Worm (Caenorhabditis elegans): ENCODE measurements around the gene npp-20.

Gene npp-20

DNA sequence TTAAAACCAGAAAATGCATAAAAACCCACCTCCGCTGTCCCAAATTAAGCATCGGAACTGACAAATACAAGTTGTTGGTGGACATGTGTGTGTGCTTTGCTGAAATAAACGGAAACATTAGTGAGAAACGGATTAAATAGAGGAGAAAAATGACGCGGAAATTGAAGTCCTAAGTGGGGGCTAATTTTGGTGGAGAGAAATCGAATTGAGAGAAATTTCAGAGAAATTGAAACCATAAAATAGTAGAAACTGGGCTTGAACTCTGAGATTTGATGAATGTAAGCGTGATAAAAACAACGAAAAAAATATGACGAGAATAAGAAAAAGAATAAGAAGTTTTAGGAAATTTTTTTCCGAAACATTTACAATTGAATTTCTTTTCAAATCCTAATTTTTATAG lies 20.8 kb downstream of the npp-20 start, which contains the start of gene Y77E11A.12:
Y77E11A.12 (minus strand) TSS at position 101 of the 400 bp plus-strand sequence.
- no peak for TF ChIP-seq F26F4.8 (GFP tag; conservative IDR thresholded peaks at IDR 0.05)
- TF ChIP-seq vab-7 (GFP tag; IDR thresholded peaks at IDR 0.05), result no peak
- no peak for TF ChIP-seq F10B5.3 (tag; optimal IDR thresholded peaks at IDR 0.05)
- TF ChIP-seq Y105C5A.15 (GFP tag; IDR thresholded peaks at IDR 0.05), result no peak
- peak; percentile 9 for TF ChIP-seq aha-1 (tag)

DNA sequence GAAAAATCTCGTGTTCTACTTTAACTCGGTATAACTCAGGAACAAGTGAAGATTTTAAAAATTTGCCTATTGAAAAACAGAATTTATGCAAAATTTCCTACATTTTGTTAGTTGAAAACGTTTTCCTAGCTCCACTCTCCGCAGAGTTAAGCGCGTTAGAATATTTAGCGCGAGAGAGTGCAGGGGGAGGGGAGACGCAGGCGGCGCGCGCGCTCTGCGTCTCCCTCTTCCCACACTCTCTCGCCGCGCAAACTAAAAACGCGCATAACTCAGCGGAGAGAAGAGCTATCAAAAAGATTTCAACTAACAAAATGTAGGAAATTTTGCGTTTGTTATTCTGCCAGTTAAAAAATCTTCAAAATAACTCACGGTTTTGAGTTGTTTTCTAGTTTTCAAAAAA lies 23.7 kb downstream of the npp-20 start:
- TF ChIP-seq nhr-41 (GFP tag; IDR thresholded peaks at IDR 0.05) (no peak), zip-2 (tag; optimal IDR thresholded peaks at IDR 0.05) (no peak), set-16 (GFP tag; IDR thresholded peaks at IDR 0.05) (peak; percentile 36; the same call in 1 of the 2 replicates), nhr-6 (tag; optimal IDR thresholded peaks at IDR 0.05) (no peak), F37D6.2 (tag; optimal IDR thresholded peaks at IDR 0.05) (no peak)

DNA sequence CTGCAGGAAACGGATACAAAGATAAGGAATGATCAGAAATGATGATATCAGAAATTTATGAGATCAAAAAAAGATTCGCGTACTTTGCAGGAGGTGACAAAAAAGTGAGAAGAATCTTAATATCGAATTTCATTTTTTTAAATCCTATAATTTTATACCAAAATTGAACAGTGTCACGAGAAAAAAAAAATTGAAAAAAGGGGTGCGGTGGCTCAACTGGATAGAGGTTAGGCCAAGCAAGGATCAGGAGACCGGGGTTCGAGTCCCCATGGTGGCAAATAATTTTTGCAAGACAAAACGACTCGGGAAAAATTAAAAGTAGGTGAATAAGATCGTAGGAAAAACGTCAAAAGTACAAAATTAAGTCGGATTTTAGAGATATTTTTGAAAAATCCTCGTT lies 25.5 kb downstream of the npp-20 start:
- no peak for TF ChIP-seq arid-1 (GFP tag; conservative IDR thresholded peaks at IDR 0.05)
- no peak for TF ChIP-seq snpc-4 (tag; optimal IDR thresholded peaks at IDR 0.05)
- 0 out of 2 replicates have a peak, but pooled peaks have one; percentile 14 for TF ChIP-seq Y48G9A.11 (GFP tag; IDR thresholded peaks at IDR 0.05)
- TF ChIP-seq zip-2 (tag; optimal IDR thresholded peaks at IDR 0.05), result no peak
- TF ChIP-seq pqm-1 (tag; optimal IDR thresholded peaks at IDR 0.05), result no peak
- TF ChIP-seq ceh-44 (GFP tag; IDR thresholded peaks at IDR 0.05), result no peak
- TF ChIP-seq saeg-2 (GFP tag; IDR thresholded peaks at IDR 0.05), result no peak
- no peak for TF ChIP-seq mdt-29 (GFP tag; IDR thresholded peaks at IDR 0.05)
- no peak for TF ChIP-seq mes-2 (tag; optimal IDR thresholded peaks at IDR 0.05; ENCODE audit: poor library complexity, severe bottlenecking)
- TF ChIP-seq nhr-28 (tag; optimal IDR thresholded peaks at IDR 0.05), result peak; percentile 72
- TF ChIP-seq vab-7 (GFP tag; IDR thresholded peaks at IDR 0.05), result no peak
- TF ChIP-seq jun-1 (tag; optimal IDR thresholded peaks at IDR 0.05), result no peak
- TF ChIP-seq mxl-2 (GFP tag; conservative IDR thresholded peaks at IDR 0.05), result no peak
- no peak for TF ChIP-seq hlh-30 (tag; optimal IDR thresholded peaks at IDR 0.05; ENCODE audit: insufficient read depth)
- TF ChIP-seq spr-1 (tag; optimal IDR thresholded peaks at IDR 0.05), result no peak
- no peak for TF ChIP-seq mep-1 (tag; optimal IDR thresholded peaks at IDR 0.05)
- no peak for TF ChIP-seq php-3 (GFP tag; IDR thresholded peaks at IDR 0.05)

DNA sequence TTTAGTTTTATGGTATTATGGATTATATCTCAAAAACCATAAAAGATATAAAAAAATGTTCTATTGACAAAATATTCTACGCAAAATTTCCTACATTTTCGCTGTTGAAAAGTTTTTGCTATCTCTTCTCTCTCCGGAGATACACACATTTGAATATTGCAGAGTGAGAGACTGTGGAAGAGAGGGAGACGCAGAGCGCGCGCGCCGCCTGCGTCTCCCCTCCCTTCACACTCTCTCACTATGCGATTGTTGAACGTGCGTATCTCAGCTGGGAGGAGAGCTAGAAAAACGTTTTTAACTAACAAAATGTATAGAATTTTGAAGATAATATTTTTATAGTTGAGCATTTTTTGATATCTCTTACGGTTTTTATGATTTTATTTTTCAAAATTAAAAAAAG lies 26.7 kb downstream of the npp-20 start:
- TF ChIP-seq lin-39 (tag; optimal IDR thresholded peaks at IDR 0.05), result no peak
- TF ChIP-seq cey-2 (tag; optimal IDR thresholded peaks at IDR 0.05; ENCODE audit: borderline replicate concordance, insufficient read depth), result no peak
- no peak for TF ChIP-seq fkh-10 (GFP tag; optimal IDR thresholded peaks at IDR 0.05)
- TF ChIP-seq madf-5 (GFP tag; IDR thresholded peaks at IDR 0.05), result no peak
- no peak for TF ChIP-seq unc-39 (tag; optimal IDR thresholded peaks at IDR 0.05)
- TF ChIP-seq mes-2 (tag; optimal IDR thresholded peaks at IDR 0.05; ENCODE audit: poor library complexity, severe bottlenecking), result no peak
- no peak for TF ChIP-seq gei-8 (GFP tag; optimal IDR thresholded peaks at IDR 0.05)
- no peak for TF ChIP-seq zip-11 (GFP tag; IDR thresholded peaks at IDR 0.05)
- TF ChIP-seq aha-1 (tag), result peak; percentile 97

DNA sequence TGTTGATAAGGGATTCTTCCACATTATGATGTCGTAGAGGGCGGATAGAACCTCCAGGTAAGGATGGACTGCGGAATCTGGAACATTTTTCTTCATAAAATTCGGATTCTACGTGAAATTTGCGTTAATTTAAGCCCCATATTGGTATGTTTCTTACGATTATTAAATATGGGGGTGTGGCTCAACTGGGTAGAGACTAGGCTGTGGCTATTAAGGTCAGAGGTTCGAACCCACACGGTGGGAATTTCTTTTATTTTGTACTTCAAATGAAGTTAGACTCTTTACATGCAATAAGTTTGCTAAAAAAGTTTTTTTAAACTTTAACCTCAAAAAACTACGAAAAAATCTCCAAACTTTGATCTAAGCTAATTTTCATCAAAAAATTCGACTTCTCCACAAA lies 30.4 kb downstream of the npp-20 start:
- TF ChIP-seq dmd-8 (GFP tag; IDR thresholded peaks at IDR 0.05) (no peak), ZK546.5 (tag; optimal IDR thresholded peaks at IDR 0.05) (no peak), madf-5 (GFP tag; IDR thresholded peaks at IDR 0.05) (0 out of 4 replicates have a peak, but pooled peaks of 1 of the 2 experiments have one; percentile 27), nhr-77 (tag; optimal IDR thresholded peaks at IDR 0.05) (no peak), ceh-44 (GFP tag; IDR thresholded peaks at IDR 0.05) (no peak), aha-1 (tag) (peak; percentile 85), T20F7.1 (GFP tag; optimal IDR thresholded peaks at IDR 0.05) (no peak), unc-62 (GFP tag; optimal IDR thresholded peaks at IDR 0.05 in 1 of 2) (peak in 1 of 2 experiments; percentile 36), unc-62 (tag; optimal IDR thresholded peaks at IDR 0.05) (no peak)

All from whole organism, L4 larva.